Fruit fly (Drosophila melanogaster) whole organism, embryonic: ENCODE measurements around the gene BRWD3.
A peak's percentile ranks its signal among the peaks of the same experiment; 100 is the strongest.

Experiments
- Aef1 ChIP-seq: fragments of 200-800 bp; sonication (Bioruptor generic); IDR thresholded peaks from 3 replicates; pipeline ENCODE4 v1.3.6; 2022; ENCODE audit warnings: missing biosample characterization, missing genetic modification characterization
- B-H2 ChIP-seq: fragments of 200-800 bp; sonication (Bioruptor generic); optimal IDR thresholded peaks from 2 replicates; lab custom pipeline; 2018; ENCODE audit warnings: missing biosample characterization, mild to moderate bottlenecking, missing genetic modification characterization
- CG10462 ChIP-seq: fragments of 200-800 bp; sonication (Bioruptor generic); optimal IDR thresholded peaks from 2 replicates; lab custom pipeline; 2016; ENCODE audit warnings: missing biosample characterization, missing genetic modification characterization
- CG11247 ChIP-seq: fragments of 200-800 bp; sonication (Bioruptor generic); IDR thresholded peaks from 2 replicates; pipeline ENCODE4 v1.3.6; 2022; ENCODE audit warnings: missing biosample characterization, missing genetic modification characterization
- CG12071 ChIP-seq: fragments of 200-800 bp; sonication (Bioruptor generic); optimal IDR thresholded peaks from 3 replicates; lab custom pipeline; 2018; ENCODE audit warnings: missing biosample characterization, mild to moderate bottlenecking, missing genetic modification characterization
- CG12391 ChIP-seq: fragments of 200-800 bp; sonication (Bioruptor generic); optimal IDR thresholded peaks from 3 replicates; lab custom pipeline; 2018; ENCODE audit warnings: missing biosample characterization, mild to moderate bottlenecking, missing genetic modification characterization, moderate library complexity
- CG12744 ChIP-seq: fragments of 200-800 bp; sonication (Bioruptor generic); optimal IDR thresholded peaks from 2 replicates; lab custom pipeline; 2016; ENCODE audit warnings: missing biosample characterization, missing genetic modification characterization
- CG13287 ChIP-seq: fragments of 200-800 bp; sonication (Bioruptor generic); IDR thresholded peaks from 2 replicates; pipeline ENCODE4 v1.3.6; 2022; ENCODE audit warnings: missing biosample characterization, missing genetic modification characterization; ENCODE audit not compliant: partially characterized antibody
- CG13424 ChIP-seq: fragments of 200-800 bp; sonication (Bioruptor generic); optimal IDR thresholded peaks from 2 replicates; lab custom pipeline; 2019; ENCODE audit warnings: missing biosample characterization, mild to moderate bottlenecking, missing genetic modification characterization, moderate library complexity
- CG1603 ChIP-seq: fragments of 200-800 bp; sonication (Bioruptor generic); optimal IDR thresholded peaks from 2 replicates; lab custom pipeline; 2019; ENCODE audit warnings: missing biosample characterization, mild to moderate bottlenecking, missing genetic modification characterization, moderate library complexity
- CG16779 ChIP-seq: fragments of 200-800 bp; sonication (Bioruptor generic); IDR thresholded peaks from 2 replicates; pipeline ENCODE4 v1.3.6; 2022; ENCODE audit warnings: missing biosample characterization, missing genetic modification characterization
- CG16863 ChIP-seq: fragments of 200-800 bp; sonication (Bioruptor generic); optimal IDR thresholded peaks from 3 replicates; lab custom pipeline; 2016; ENCODE audit warnings: missing biosample characterization, missing genetic modification characterization
- CG17328 ChIP-seq: fragments of 200-800 bp; sonication (Bioruptor generic); IDR thresholded peaks from 2 replicates; pipeline ENCODE4 v1.3.6; 2022; ENCODE audit warnings: missing biosample characterization, missing genetic modification characterization
- CG17568 ChIP-seq: fragments of 200-800 bp; sonication (Bioruptor generic); optimal IDR thresholded peaks from 2 replicates; lab custom pipeline; 2018; ENCODE audit warnings: missing biosample characterization, mild to moderate bottlenecking, missing genetic modification characterization, moderate library complexity
- CG17829 ChIP-seq: fragments of 200-800 bp; optimal IDR thresholded peaks from 2 replicates; lab custom pipeline; 2019; ENCODE audit warnings: missing biosample characterization, mild to moderate bottlenecking, missing genetic modification characterization, moderate library complexity
- CG1832 ChIP-seq: fragments of 200-800 bp; sonication (Bioruptor generic); optimal IDR thresholded peaks from 2 replicates; lab custom pipeline; 2017; ENCODE audit warnings: missing biosample characterization, mild to moderate bottlenecking, missing genetic modification characterization, inconsistent platforms
- CG18619 ChIP-seq: fragments of 200-800 bp; sonication (Bioruptor generic); optimal IDR thresholded peaks from 3 replicates; lab custom pipeline; 2017; ENCODE audit warnings: missing biosample characterization, mild to moderate bottlenecking, missing genetic modification characterization
- CG2678 ChIP-seq: fragments of 200-800 bp; sonication (Bioruptor generic); optimal IDR thresholded peaks from 3 replicates; lab custom pipeline; 2019; ENCODE audit warnings: missing biosample characterization, mild to moderate bottlenecking, missing genetic modification characterization, moderate library complexity
- CG32767 ChIP-seq: fragments of 200-800 bp; sonication (Bioruptor generic); IDR thresholded peaks from 2 replicates; pipeline ENCODE4 v1.3.6; 2022; ENCODE audit warnings: missing biosample characterization, missing genetic modification characterization
- CG3995 ChIP-seq: fragments of 200-800 bp; sonication (Bioruptor generic); optimal IDR thresholded peaks from 3 replicates; lab custom pipeline; 2016; ENCODE audit warnings: missing biosample characterization, missing genetic modification characterization
- CG4282 ChIP-seq: fragments of 200-800 bp; sonication (Bioruptor generic); optimal IDR thresholded peaks from 2 replicates; lab custom pipeline; 2016; ENCODE audit warnings: missing biosample characterization, missing genetic modification characterization
- CG6683 ChIP-seq: fragments of 200-800 bp; sonication (Bioruptor generic); optimal IDR thresholded peaks from 2 replicates; lab custom pipeline; 2017; ENCODE audit warnings: missing biosample characterization, mild to moderate bottlenecking, missing genetic modification characterization, missing genetic modification reagents
- CG8290 ChIP-seq, 3 experiments: fragments of 200-800 bp; sonication (Bioruptor generic); optimal IDR thresholded peaks; 2 replicates each; lab custom pipeline; 2016 to 2019; ENCODE audit warnings: missing biosample characterization in 3 of 3, missing genetic modification characterization in 3 of 3, mild to moderate bottlenecking in 2 of 3, moderate library complexity in 1 of 3
- CG8478 ChIP-seq: fragments of >200 bp; optimal IDR thresholded peaks from 2 replicates; lab custom pipeline; 2018
- GATAe ChIP-seq: fragments of 200-800 bp; sonication (Bioruptor generic); conservative IDR thresholded peaks from 2 replicates; pipeline ENCODE4 v1.3.6; 2022; ENCODE audit warnings: missing biosample characterization, missing genetic modification characterization
- HLH3B ChIP-seq: fragments of 200-800 bp; sonication (Bioruptor generic); IDR thresholded peaks from 2 replicates; pipeline ENCODE4 v1.3.6; 2022; ENCODE audit warnings: missing biosample characterization, missing genetic modification characterization
- HLH4C ChIP-seq: fragments of 200-800 bp; sonication (Bioruptor generic); IDR thresholded peaks from 3 replicates; pipeline ENCODE4 v1.3.6; 2022; ENCODE audit warnings: missing biosample characterization, missing genetic modification characterization; ENCODE audit not compliant: partially characterized antibody
- HLH54F ChIP-seq: fragments of 200-800 bp; sonication (Bioruptor generic); optimal IDR thresholded peaks from 3 replicates; lab custom pipeline; 2016; ENCODE audit warnings: missing biosample characterization, missing genetic modification characterization
- Hmx ChIP-seq: fragments of 200-800 bp; sonication (Bioruptor generic); optimal IDR thresholded peaks from 2 replicates; lab custom pipeline; 2016; ENCODE audit warnings: missing biosample characterization, missing genetic modification characterization
- Hr39 ChIP-seq: fragments of >200 bp; optimal IDR thresholded peaks from 2 replicates; lab custom pipeline; 2017
- Lhr ChIP-seq: fragments of 200-800 bp; sonication (Bioruptor generic); optimal IDR thresholded peaks from 3 replicates; lab custom pipeline; 2017; ENCODE audit warnings: mild to moderate bottlenecking, missing biosample characterization, missing genetic modification reagents, missing genetic modification characterization
- Poxn ChIP-seq: fragments of 200-800 bp; sonication (Bioruptor generic); IDR thresholded peaks from 2 replicates; pipeline ENCODE4 v1.3.6; 2022; ENCODE audit warnings: missing biosample characterization, missing genetic modification characterization
- Xbp1 ChIP-seq: fragments of 200-800 bp; sonication (Bioruptor generic); optimal IDR thresholded peaks from 3 replicates; lab custom pipeline; 2016; ENCODE audit warnings: missing biosample characterization, mild to moderate bottlenecking, missing genetic modification characterization
- danr ChIP-seq: fragments of 200-800 bp; sonication (Bioruptor generic); IDR thresholded peaks from 2 replicates; pipeline ENCODE4 v1.3.6; 2022; ENCODE audit warnings: missing biosample characterization, missing genetic modification characterization
- dati ChIP-seq: fragments of 200-800 bp; sonication (Bioruptor generic); IDR thresholded peaks from 2 replicates; pipeline ENCODE4 v1.3.6; 2022; ENCODE audit warnings: missing biosample characterization, missing genetic modification characterization
- fd3F ChIP-seq: fragments of 200-800 bp; sonication (Bioruptor generic); optimal IDR thresholded peaks from 2 replicates; lab custom pipeline; 2018; ENCODE audit warnings: missing biosample characterization, mild to moderate bottlenecking, missing genetic modification characterization, moderate library complexity
- mld ChIP-seq: fragments of 200-800 bp; sonication (Bioruptor generic); IDR thresholded peaks from 3 replicates; pipeline ENCODE4 v1.3.6; 2022; ENCODE audit warnings: missing biosample characterization, missing genetic modification characterization; ENCODE audit not compliant: partially characterized antibody
- nmo ChIP-seq: fragments of 200-800 bp; sonication (Bioruptor generic); optimal IDR thresholded peaks from 2 replicates; lab custom pipeline; 2018; ENCODE audit warnings: missing biosample characterization, mild to moderate bottlenecking, missing genetic modification characterization, moderate library complexity
- pan ChIP-seq, 4 experiments: fragments of >200 bp in 3 of 4; fragments of 200-800 bp in 1 of 4; sonication (Bioruptor generic) in 1 of 4; optimal IDR thresholded peaks in 3 of 4; IDR thresholded peaks in 1 of 4; 2 replicates each; pipeline versions ENCODE4 v1.3.6 to Lab custom; 2017 to 2022; ENCODE audit warnings: missing biosample characterization in 2 of 4, missing genetic modification characterization in 2 of 4, mixed read lengths in 1 of 4
- row ChIP-seq: fragments of 200-800 bp; sonication (Bioruptor generic); IDR thresholded peaks from 3 replicates; pipeline ENCODE4 v1.3.6; 2022; ENCODE audit warnings: missing biosample characterization, missing genetic modification characterization
- sens ChIP-seq: fragments of 200-800 bp; sonication (Bioruptor generic); peaks from one replicate; lab custom pipeline; 2016; ENCODE audit warnings: missing biosample characterization, missing genetic modification characterization
- shn ChIP-seq: fragments of 200-800 bp; sonication (Bioruptor generic); optimal IDR thresholded peaks from 3 replicates; lab custom pipeline; 2016; ENCODE audit warnings: missing biosample characterization, missing genetic modification characterization
- sisA ChIP-seq: fragments of 200-800 bp; sonication (Bioruptor generic); IDR thresholded peaks from 2 replicates; pipeline ENCODE4 v1.3.6; 2022; ENCODE audit warnings: missing biosample characterization, missing genetic modification characterization
- so ChIP-seq: fragments of 200-800 bp; sonication (Bioruptor generic); IDR thresholded peaks from 3 replicates; pipeline ENCODE4 v1.3.6; 2022; ENCODE audit warnings: missing biosample characterization, missing genetic modification characterization
- tin ChIP-seq: fragments of 200-800 bp; sonication (Bioruptor generic); optimal IDR thresholded peaks from 3 replicates; lab custom pipeline; 2016; ENCODE audit warnings: missing biosample characterization, missing genetic modification characterization
- tna ChIP-seq: fragments of 200-800 bp; sonication (Bioruptor generic); IDR thresholded peaks from 2 replicates; pipeline ENCODE4 v1.3.6; 2022; ENCODE audit warnings: missing biosample characterization, missing genetic modification characterization; ENCODE audit not compliant: partially characterized antibody
- trh ChIP-seq: fragments of 200-800 bp; sonication (Bioruptor generic); optimal IDR thresholded peaks from 2 replicates; lab custom pipeline; 2016; ENCODE audit warnings: missing biosample characterization, missing genetic modification characterization
- tup ChIP-seq: fragments of 200-800 bp; sonication (Bioruptor generic); optimal IDR thresholded peaks from 2 replicates; lab custom pipeline; 2016; ENCODE audit warnings: missing biosample characterization, mild to moderate bottlenecking, missing genetic modification characterization, moderate library complexity
- tx ChIP-seq: fragments of 200-800 bp; sonication (Bioruptor generic); optimal IDR thresholded peaks from 2 replicates; lab custom pipeline; 2016; ENCODE audit warnings: missing biosample characterization, missing genetic modification characterization
- vfl ChIP-seq: fragments of 200-800 bp; sonication (Bioruptor generic); optimal IDR thresholded peaks from 2 replicates; lab custom pipeline; 2016; ENCODE audit warnings: missing biosample characterization, missing genetic modification characterization
- z ChIP-seq: fragments of 200-800 bp; sonication (Bioruptor generic); IDR thresholded peaks from 3 replicates; pipeline ENCODE4 v1.3.6; 2022; ENCODE audit warnings: missing biosample characterization, missing genetic modification characterization

Gene BRWD3

dm6 chr3R:24271071-24271470 lies 47.7 kb upstream of the BRWD3 start, which contains the start of gene jar (continued):
- TF ChIP-seq pan (optimal IDR thresholded peaks at IDR 0.05; lab: Kevin White, UChicago) (no peak), pan (GFP tag; optimal IDR thresholded peaks at IDR 0.05 in 1 of 2, IDR thresholded peaks at IDR 0.05 in 1 of 2) (no peak), CG17328 (GFP tag; lab: Robert Waterston, UW) (peak; percentile 35), tx (GFP tag; lab: Kevin White, UChicago) (no peak), trh (GFP tag; lab: Kevin White, UChicago) (no peak), CG1603 (tag; lab: Kevin White, UChicago) (peak; percentile 90), CG32767 (GFP tag; lab: Robert Waterston, UW) (no peak), CG1832 (GFP tag; lab: Kevin White, UChicago) (no peak), CG13287 (peak; percentile 95), dati (GFP tag; lab: Robert Waterston, UW) (no peak), HLH3B (GFP tag; lab: Robert Waterston, UW) (peak; percentile 9; the same call in 1 of the 2 replicates), CG6683 (GFP tag; lab: Kevin White, UChicago) (no peak), CG11247 (GFP tag; lab: Robert Waterston, UW) (peak; percentile 11; the same call in 1 of the 2 replicates), CG12391 (tag; lab: Kevin White, UChicago) (peak; percentile 55), B-H2 (GFP tag; lab: Kevin White, UChicago) (peak; percentile 69), GATAe (no peak), tup (GFP tag; lab: Kevin White, UChicago) (no peak), CG12744 (GFP tag; lab: Kevin White, UChicago) (no peak), HLH54F (no peak), tna (GFP tag; lab: Robert Waterston, UW) (peak; percentile 71), CG8290 (GFP tag; optimal IDR thresholded peaks at IDR 0.05; lab: Kevin White, UChicago) (peak; percentile 3), CG8290 (tag; optimal IDR thresholded peaks at IDR 0.05; lab: Kevin White, UChicago) (peak in 1 of 2 experiments; percentile 80), CG4282 (GFP tag; lab: Kevin White, UChicago) (no peak), CG2678 (tag; lab: Kevin White, UChicago) (peak; percentile 34), Hr39 (lab: Kevin White, UChicago) (no peak), CG10462 (no peak), shn (GFP tag; lab: Kevin White, UChicago) (no peak), CG8478 (lab: Kevin White, UChicago) (no peak), CG16863 (GFP tag; lab: Kevin White, UChicago) (no peak), so (peak; percentile 74; the same call in 2 of the 3 replicates), CG17829 (tag; lab: Kevin White, UChicago) (peak; percentile 61), danr (no peak), row (GFP tag; lab: Robert Waterston, UW) (peak; percentile 59), Hmx (GFP tag; lab: Kevin White, UChicago) (no peak), z (GFP tag; lab: Robert Waterston, UW) (no peak), CG3995 (GFP tag; lab: Kevin White, UChicago) (peak; percentile 51), CG13424 (tag; lab: Kevin White, UChicago) (no peak), Xbp1 (no peak), CG17568 (GFP tag; lab: Kevin White, UChicago) (no peak), nmo (GFP tag; lab: Kevin White, UChicago) (peak; percentile 45), Aef1 (GFP tag; lab: Robert Waterston, UW) (peak; percentile 86), HLH4C (peak; percentile 73), CG18619 (GFP tag; lab: Kevin White, UChicago) (no peak), CG12071 (peak; percentile 71), vfl (GFP tag; lab: Kevin White, UChicago) (no peak), mld (GFP tag; lab: Robert Waterston, UW) (peak; percentile 70; the same call in 2 of the 3 replicates), CG16779 (GFP tag; lab: Robert Waterston, UW) (no peak), sisA (GFP tag; lab: Robert Waterston, UW) (no peak), Poxn (no peak), sens (GFP tag; lab: Kevin White, UChicago) (peak; percentile 90), fd3F (GFP tag; lab: Kevin White, UChicago) (no peak), Lhr (peak; percentile 66), tin (GFP tag; lab: Kevin White, UChicago) (no peak)
